Fruit fly (Drosophila melanogaster): Measurements from ENCODE around the gene yip7.
A peak's percentile ranks its signal among the peaks of the same experiment; 100 is the strongest.

Gene yip7

DNA sequence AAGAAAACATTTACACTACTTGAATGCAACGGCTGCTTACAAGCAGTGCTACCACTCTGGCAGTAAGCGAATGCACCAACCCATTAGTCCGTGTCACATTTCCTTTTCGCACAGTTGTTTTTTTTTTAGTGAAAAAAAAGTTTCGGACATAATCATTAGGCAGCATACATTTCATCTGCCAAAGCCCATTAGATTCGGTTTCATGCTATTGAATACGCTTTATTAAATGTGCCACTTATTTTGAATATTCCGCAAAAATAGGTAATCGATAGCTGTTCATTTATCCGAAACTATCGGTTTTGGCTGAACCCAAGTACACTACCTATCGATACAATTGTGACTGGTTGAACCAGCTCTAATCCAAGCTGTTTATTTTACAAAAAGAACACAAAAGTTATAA, 19.8 kb downstream of the yip7 start, which contains the start of gene tant (continued):
- TF ChIP-seq bigmax (GFP tag; optimal IDR thresholded peaks at IDR 0.05), result no peak
- peak; percentile 41 for TF ChIP-seq Camta (GFP tag; optimal IDR thresholded peaks at IDR 0.05)
- no peak for TF ChIP-seq Trl (optimal IDR thresholded peaks at IDR 0.05)
- no peak for TF ChIP-seq Trl (GFP tag; optimal IDR thresholded peaks at IDR 0.05)
- no peak for TF ChIP-seq ase (GFP tag; IDR thresholded peaks at IDR 0.05)
- TF ChIP-seq CG15696 (tag; optimal IDR thresholded peaks at IDR 0.05), result no peak
- TF ChIP-seq Blimp-1 (GFP tag; optimal IDR thresholded peaks at IDR 0.05), result no peak
- TF ChIP-seq wek (GFP tag; optimal IDR thresholded peaks at IDR 0.05), result no peak
- TF ChIP-seq Nf-YB (GFP tag; optimal IDR thresholded peaks at IDR 0.05), result peak; percentile 87
- TF ChIP-seq gcm2 (GFP tag; optimal IDR thresholded peaks at IDR 0.05), result no peak
- TF ChIP-seq pan (optimal IDR thresholded peaks at IDR 0.05), result no peak
- no peak for TF ChIP-seq pan (GFP tag; optimal IDR thresholded peaks at IDR 0.05 in 1 of 2, IDR thresholded peaks at IDR 0.05 in 1 of 2)
- TF ChIP-seq Hmr (GFP tag; optimal IDR thresholded peaks at IDR 0.05), result peak; percentile 41
- no peak for TF ChIP-seq CG4282 (GFP tag; optimal IDR thresholded peaks at IDR 0.05)
- TF ChIP-seq D19B (GFP tag; optimal IDR thresholded peaks at IDR 0.05), result no peak
- TF ChIP-seq slp2 (GFP tag; optimal IDR thresholded peaks at IDR 0.05), result no peak
- no peak for TF ChIP-seq NfI (GFP tag; optimal IDR thresholded peaks at IDR 0.05)
- TF ChIP-seq Dbx (GFP tag; IDR thresholded peaks at IDR 0.05), result no peak
- TF ChIP-seq wor (GFP tag; IDR thresholded peaks at IDR 0.05), result no peak
- no peak for TF ChIP-seq eve (GFP tag; optimal IDR thresholded peaks at IDR 0.05)
- no peak for TF ChIP-seq YL-1 (GFP tag; optimal IDR thresholded peaks at IDR 0.05)
- TF ChIP-seq CG6813 (GFP tag; optimal IDR thresholded peaks at IDR 0.05), result no peak
- no peak for TF ChIP-seq unpg (GFP tag; optimal IDR thresholded peaks at IDR 0.05)
- no peak for TF ChIP-seq luna (GFP tag; optimal IDR thresholded peaks at IDR 0.05)
- TF ChIP-seq trem (tag; optimal IDR thresholded peaks at IDR 0.05), result peak; percentile 96
- no peak for TF ChIP-seq CG18619 (GFP tag; optimal IDR thresholded peaks at IDR 0.05)
- no peak for TF ChIP-seq ham (GFP tag; IDR thresholded peaks at IDR 0.05)
- no peak for TF ChIP-seq CG11398 (GFP tag; optimal IDR thresholded peaks at IDR 0.05)
- TF ChIP-seq CG13775 (GFP tag; optimal IDR thresholded peaks at IDR 0.05), result no peak
- TF ChIP-seq hbn (GFP tag; IDR thresholded peaks at IDR 0.05; ENCODE audit: partially characterized antibody), result peak; percentile 79
- TF ChIP-seq Vsx1 (GFP tag; optimal IDR thresholded peaks at IDR 0.05), result no peak
- TF ChIP-seq CG3838 (GFP tag; optimal IDR thresholded peaks at IDR 0.05), result no peak
- TF ChIP-seq zen2 (GFP tag; IDR thresholded peaks at IDR 0.05; ENCODE audit: partially characterized antibody), result peak; percentile 70; the same call in 1 of the 3 replicates
- TF ChIP-seq ERR (GFP tag; optimal IDR thresholded peaks at IDR 0.05), result no peak
- TF ChIP-seq salm (tag; optimal IDR thresholded peaks at IDR 0.05), result no peak
- no peak for TF ChIP-seq Asciz (GFP tag; optimal IDR thresholded peaks at IDR 0.05)
- TF ChIP-seq CG16813 (GFP tag; IDR thresholded peaks at IDR 0.05; ENCODE audit: partially characterized antibody), result peak; percentile 95
- no peak for TF ChIP-seq ftz-f1 (GFP tag; optimal IDR thresholded peaks at IDR 0.05)
- peak; percentile 17 for TF ChIP-seq CG15601 (tag; optimal IDR thresholded peaks at IDR 0.05)
- no peak for TF ChIP-seq CG10959 (GFP tag; IDR thresholded peaks at IDR 0.05)
- no peak for TF ChIP-seq CG6175 (GFP tag; IDR thresholded peaks at IDR 0.05)
- peak; percentile 72 for TF ChIP-seq CG17186 (GFP tag; optimal IDR thresholded peaks at IDR 0.05)
- TF ChIP-seq gro (GFP tag; optimal IDR thresholded peaks at IDR 0.05), result no peak
- no peak for TF ChIP-seq run (tag; optimal IDR thresholded peaks at IDR 0.05)
- peak; percentile 2 for TF ChIP-seq Antp (GFP tag; optimal IDR thresholded peaks at IDR 0.05)
- TF ChIP-seq Poxn (GFP tag; IDR thresholded peaks at IDR 0.05), result no peak
- no peak for TF ChIP-seq Gsc (GFP tag; IDR thresholded peaks at IDR 0.05)
- TF ChIP-seq mld (GFP tag; IDR thresholded peaks at IDR 0.05; ENCODE audit: partially characterized antibody), result peak; percentile 79
- no peak for TF ChIP-seq trh (GFP tag; optimal IDR thresholded peaks at IDR 0.05)
- TF ChIP-seq CTCF (GFP tag; optimal IDR thresholded peaks at IDR 0.05), result peak; percentile 68
- no peak for TF ChIP-seq CG17328 (GFP tag; IDR thresholded peaks at IDR 0.05)
- TF ChIP-seq CG30403 (GFP tag; optimal IDR thresholded peaks at IDR 0.05), result peak; percentile 6
- no peak for TF ChIP-seq fd64A (GFP tag; optimal IDR thresholded peaks at IDR 0.05)
